Fruit fly (Drosophila melanogaster): ENCODE results near the gene CG17261.
A peak's percentile ranks its signal among the peaks of the same experiment; 100 is the strongest.

The CG17261 gene

dm6 chr2L:3056448-3056790, 14.1 kb downstream of the CG17261 start, which contains the start of gene FASN1:
Gene FASN1 (plus strand): TSS chr2L:3056598.
- TF ChIP-seq CrebB (tag; optimal IDR thresholded peaks at IDR 0.05) (no peak), gce (GFP tag; IDR thresholded peaks at IDR 0.05) (peak; percentile 51; the same call in 1 of the 3 replicates), twi (tag; optimal IDR thresholded peaks at IDR 0.05) (no peak), CG12104 (GFP tag; optimal IDR thresholded peaks at IDR 0.05) (no peak), pita (GFP tag; optimal IDR thresholded peaks at IDR 0.05) (no peak), CG3163 (GFP tag; optimal IDR thresholded peaks at IDR 0.05) (no peak), CG7987 (GFP tag; optimal IDR thresholded peaks at IDR 0.05) (peak; percentile 64), fd3F (GFP tag; optimal IDR thresholded peaks at IDR 0.05) (no peak), repo (GFP tag; optimal IDR thresholded peaks at IDR 0.05) (no peak), CG8765 (GFP tag; IDR thresholded peaks at IDR 0.05) (no peak), prd (optimal IDR thresholded peaks at IDR 0.05) (no peak), prd (GFP tag; IDR thresholded peaks at IDR 0.05) (no peak), lab (GFP tag; optimal IDR thresholded peaks at IDR 0.05) (peak; percentile 26), pros (GFP tag; optimal IDR thresholded peaks at IDR 0.05) (no peak), amos (GFP tag; IDR thresholded peaks at IDR 0.05; ENCODE audit: partially characterized antibody) (peak; percentile 28; the same call in 1 of the 2 replicates), CG31224 (GFP tag; IDR thresholded peaks at IDR 0.05) (no peak), CG31441 (GFP tag; IDR thresholded peaks at IDR 0.05) (peak; percentile 5; the same call in 1 of the 2 replicates), ab (GFP tag; optimal IDR thresholded peaks at IDR 0.05) (no peak), NfI (GFP tag; optimal IDR thresholded peaks at IDR 0.05) (no peak), rib (GFP tag; IDR thresholded peaks at IDR 0.05) (no peak; the same call in 1 of the 2 replicates), Xbp1 (GFP tag; optimal IDR thresholded peaks at IDR 0.05) (no peak), Antp (GFP tag; optimal IDR thresholded peaks at IDR 0.05) (peak; percentile 10), Jarid2 (GFP tag; optimal IDR thresholded peaks at IDR 0.05) (peak; percentile 80), bab2 (GFP tag; optimal IDR thresholded peaks at IDR 0.05) (no peak), ash1 (GFP tag; optimal IDR thresholded peaks at IDR 0.05) (peak; percentile 7), CG1024 (GFP tag; IDR thresholded peaks at IDR 0.05) (no peak), lilli (GFP tag; optimal IDR thresholded peaks at IDR 0.05) (no peak), CG17802 (tag; optimal IDR thresholded peaks at IDR 0.05) (no peak), usp (GFP tag; optimal IDR thresholded peaks at IDR 0.05) (no peak), ci (GFP tag; IDR thresholded peaks at IDR 0.05) (peak; percentile 73), sug (tag; optimal IDR thresholded peaks at IDR 0.05) (peak; percentile 40), dysf (GFP tag; IDR thresholded peaks at IDR 0.05) (no peak), MESR4 (GFP tag; optimal IDR thresholded peaks at IDR 0.05) (no peak), zfh2 (GFP tag; optimal IDR thresholded peaks at IDR 0.05) (no peak), ac (GFP tag; optimal IDR thresholded peaks at IDR 0.05) (no peak), ewg (GFP tag; optimal IDR thresholded peaks at IDR 0.05) (no peak), schlank (tag; optimal IDR thresholded peaks at IDR 0.05) (no peak), B-H2 (GFP tag; optimal IDR thresholded peaks at IDR 0.05) (peak; percentile 47), ase (GFP tag; IDR thresholded peaks at IDR 0.05) (no peak), Asciz (GFP tag; optimal IDR thresholded peaks at IDR 0.05) (no peak), Bgb (GFP tag; IDR thresholded peaks at IDR 0.05; ENCODE audit: partially characterized antibody) (peak; percentile 61; the same call in 1 of the 2 replicates), CG4854 (GFP tag; optimal IDR thresholded peaks at IDR 0.05) (no peak), CG9817 (tag; optimal IDR thresholded peaks at IDR 0.05) (no peak), CG4820 (GFP tag; optimal IDR thresholded peaks at IDR 0.05) (no peak), wor (GFP tag; IDR thresholded peaks at IDR 0.05) (no peak), CG14441 (GFP tag; IDR thresholded peaks at IDR 0.05) (0 out of 2 replicates have a peak, but pooled peaks have one; percentile 12), Myb (GFP tag; optimal IDR thresholded peaks at IDR 0.05) (peak; percentile 31), bbx (GFP tag; IDR thresholded peaks at IDR 0.05; ENCODE audit: partially characterized antibody) (peak; percentile 49; the same call in 1 of the 2 replicates), CG7271 (tag; optimal IDR thresholded peaks at IDR 0.05) (no peak), Dek (tag; optimal IDR thresholded peaks at IDR 0.05) (no peak), Mrtf (GFP tag; IDR thresholded peaks at IDR 0.05) (no peak), CG13894 (tag; optimal IDR thresholded peaks at IDR 0.05) (peak; percentile 2)
